Fruit fly (Drosophila melanogaster): ENCODE data around the gene Vps16B.

Vps16B gene

DNA sequence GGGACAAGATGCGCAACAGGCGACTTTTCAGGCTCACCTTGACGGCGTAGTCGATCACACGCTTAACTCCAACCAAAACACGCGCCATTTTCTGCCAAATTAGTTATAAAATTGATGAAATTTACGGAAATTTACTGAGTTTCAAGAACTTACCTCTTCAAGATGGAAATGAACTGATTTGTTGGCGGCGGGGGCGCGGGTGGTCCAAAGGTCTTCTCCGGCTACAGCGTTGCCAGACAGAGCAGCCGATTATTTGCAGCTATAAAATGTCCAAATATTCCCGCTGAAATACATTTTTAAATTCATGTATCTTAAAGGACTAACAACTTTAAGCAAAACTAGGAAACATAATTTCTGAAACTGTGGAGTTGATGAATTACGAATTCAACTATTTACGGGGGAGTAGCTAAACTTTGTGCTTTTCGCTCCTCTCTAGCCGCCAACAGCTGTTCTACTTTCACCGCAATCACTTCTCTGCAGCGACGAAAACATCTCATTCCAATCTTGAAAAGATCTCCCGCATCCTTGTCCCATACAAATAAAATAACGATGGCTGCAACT is 13.4 kb downstream of the Vps16B start, which contains the start of the genes Etfb and CG7789 (continued):
- TF ChIP-seq CHES-1-like (GFP tag; optimal IDR thresholded peaks at IDR 0.05) (peak; percentile 85), pfk (GFP tag; optimal IDR thresholded peaks at IDR 0.05) (no peak), CG12942 (GFP tag; optimal IDR thresholded peaks at IDR 0.05) (peak; percentile 59), dpn (GFP tag; optimal IDR thresholded peaks at IDR 0.05) (peak; percentile 71 to 85), tll (GFP tag; optimal IDR thresholded peaks at IDR 0.05) (no peak), lbe (GFP tag; optimal IDR thresholded peaks at IDR 0.05) (no peak), CG3163 (GFP tag; optimal IDR thresholded peaks at IDR 0.05) (peak; percentile 63), HmgD (GFP tag; optimal IDR thresholded peaks at IDR 0.05) (peak; percentile 69), CG2116 (GFP tag; optimal IDR thresholded peaks at IDR 0.05) (peak; percentile 91), Taf1 (GFP tag; IDR thresholded peaks at IDR 0.05) (peak; percentile 76), CG10959 (GFP tag; IDR thresholded peaks at IDR 0.05) (no peak), CG6175 (GFP tag; IDR thresholded peaks at IDR 0.05) (peak; percentile 51; the same call in 1 of the 3 replicates), CG10979 (tag; optimal IDR thresholded peaks at IDR 0.05) (peak; percentile 34), nerfin-1 (tag; optimal IDR thresholded peaks at IDR 0.05) (no peak), fu2 (GFP tag; optimal IDR thresholded peaks at IDR 0.05) (peak; percentile 71), Fer2 (tag; optimal IDR thresholded peaks at IDR 0.05) (no peak), Hand (GFP tag; optimal IDR thresholded peaks at IDR 0.05) (no peak), CG2120 (GFP tag; optimal IDR thresholded peaks at IDR 0.05) (peak; percentile 92), Sry-δ (GFP tag; optimal IDR thresholded peaks at IDR 0.05) (peak; percentile 89), CG1792 (GFP tag; optimal IDR thresholded peaks at IDR 0.05) (no peak), CG17361 (GFP tag; IDR thresholded peaks at IDR 0.05) (no peak; the same call in 1 of the 3 replicates), Mad (GFP tag; optimal IDR thresholded peaks at IDR 0.05) (peak; percentile 60), CG6765 (GFP tag; optimal IDR thresholded peaks at IDR 0.05) (peak; percentile 57), CG12769 (tag; optimal IDR thresholded peaks at IDR 0.05) (no peak), Pdp1 (GFP tag; optimal IDR thresholded peaks at IDR 0.05) (peak; percentile 78 to 87), Six4 (GFP tag; optimal IDR thresholded peaks at IDR 0.05) (peak; percentile 14), CG7372 (GFP tag; IDR thresholded peaks at IDR 0.05) (peak; percentile 81), NFAT (GFP tag; IDR thresholded peaks at IDR 0.05) (peak; percentile 79; the same call in 1 of the 2 replicates), Kr (GFP tag; optimal IDR thresholded peaks at IDR 0.05) (no peak), GATAe (GFP tag; conservative IDR thresholded peaks at IDR 0.05) (peak; percentile 59; the same call in 1 of the 2 replicates), unpg (GFP tag; optimal IDR thresholded peaks at IDR 0.05) (no peak), stc (GFP tag; IDR thresholded peaks at IDR 0.05) (peak; percentile 69), CG34224 (GFP tag; IDR thresholded peaks at IDR 0.05; ENCODE audit: partially characterized antibody) (peak; percentile 87), CG11560 (tag; IDR thresholded peaks at IDR 0.05) (peak; percentile 35; the same call in 1 of the 3 replicates), cas (GFP tag; IDR thresholded peaks at IDR 0.05) (peak; percentile 42; the same call in 1 of the 2 replicates), vfl (GFP tag; optimal IDR thresholded peaks at IDR 0.05) (peak; percentile 70), Dref (GFP tag; IDR thresholded peaks at IDR 0.05) (peak; percentile 50), insv (GFP tag; optimal IDR thresholded peaks at IDR 0.05) (peak in 1 of 2 experiments; percentile 61), CG11456 (GFP tag; IDR thresholded peaks at IDR 0.05) (peak; percentile 85), Mrtf (GFP tag; IDR thresholded peaks at IDR 0.05) (peak; percentile 61; the same call in 2 of the 3 replicates), kay (GFP tag; optimal IDR thresholded peaks at IDR 0.05) (no peak), CG12071 (GFP tag; optimal IDR thresholded peaks at IDR 0.05) (no peak), jumu (GFP tag; optimal IDR thresholded peaks at IDR 0.05) (peak; percentile 78), CG17612 (GFP tag; IDR thresholded peaks at IDR 0.05) (peak; percentile 43; the same call in 1 of the 2 replicates), CG13424 (tag; optimal IDR thresholded peaks at IDR 0.05) (peak; percentile 84), CG12391 (tag; optimal IDR thresholded peaks at IDR 0.05) (peak; percentile 84), vvl (GFP tag; IDR thresholded peaks at IDR 0.05) (peak; percentile 83; the same call in 1 of the 2 replicates), NC2β (GFP tag; optimal IDR thresholded peaks at IDR 0.05) (peak; percentile 80), fd64A (GFP tag; optimal IDR thresholded peaks at IDR 0.05) (no peak), mld (GFP tag; IDR thresholded peaks at IDR 0.05; ENCODE audit: partially characterized antibody) (no peak)

Data from whole organism, embryonic.